Worm (Caenorhabditis elegans): ENCODE results near the gene aptf-1.

ce11 chrII:6413788-6414187 is 41.0 kb upstream of the aptf-1 start:
- TF ChIP-seq nhr-11 (tag; optimal IDR thresholded peaks at IDR 0.05), result no peak
- TF ChIP-seq fos-1 (tag; optimal IDR thresholded peaks at IDR 0.05), result no peak
- no peak for TF ChIP-seq lin-15B (tag; optimal IDR thresholded peaks at IDR 0.05)
- no peak for TF ChIP-seq hmg-11 (tag; optimal IDR thresholded peaks at IDR 0.05)
- no peak for TF ChIP-seq unc-62 (GFP tag; optimal IDR thresholded peaks at IDR 0.05)
- no peak for TF ChIP-seq fkh-10 (GFP tag; optimal IDR thresholded peaks at IDR 0.05)
